Fruit fly (Drosophila melanogaster) whole organism, prepupa: ENCODE data around the gene Hsp67Ba.

Experiments used
- Blimp-1 ChIP-seq: fragments of 200-800 bp; sonication (Bioruptor generic); optimal IDR thresholded peaks from 3 replicates; lab custom pipeline; 2017; ENCODE audit warnings: missing biosample characterization, missing genetic modification characterization, mild to moderate bottlenecking, moderate library complexity, missing genetic modification reagents
- CG10669 ChIP-seq: fragments of 200-800 bp; sonication (Bioruptor generic); optimal IDR thresholded peaks from 3 replicates; lab custom pipeline; 2018; ENCODE audit warnings: missing biosample characterization, mild to moderate bottlenecking, missing genetic modification characterization, moderate library complexity
- CG11294 ChIP-seq: fragments of 200-800 bp; sonication (Bioruptor generic); IDR thresholded peaks from 2 replicates; pipeline ENCODE4 v1.3.6; 2022; ENCODE audit warnings: missing biosample characterization, missing genetic modification characterization
- CG11762 ChIP-seq: fragments of 200-800 bp; sonication (Bioruptor generic); optimal IDR thresholded peaks from 3 replicates; lab custom pipeline; 2016; ENCODE audit warnings: missing biosample characterization, missing genetic modification characterization; ENCODE audit not compliant: insufficient read depth
- CG11902 ChIP-seq: fragments of 200-800 bp; sonication (Bioruptor generic); optimal IDR thresholded peaks from 3 replicates; lab custom pipeline; 2016; ENCODE audit warnings: missing biosample characterization, missing genetic modification characterization
- CG15336 ChIP-seq: fragments of 200-800 bp; sonication (Bioruptor generic); IDR thresholded peaks from 2 replicates; pipeline ENCODE4 v1.3.6; 2022; ENCODE audit warnings: missing biosample characterization, missing genetic modification characterization
- CG1621 ChIP-seq: fragments of 200-800 bp; sonication (Bioruptor generic); optimal IDR thresholded peaks from 3 replicates; lab custom pipeline; 2018; ENCODE audit warnings: missing biosample characterization, mild to moderate bottlenecking, missing genetic modification characterization
- CG16779 ChIP-seq: fragments of 200-800 bp; sonication (Bioruptor generic); optimal IDR thresholded peaks from 3 replicates; lab custom pipeline; 2017; ENCODE audit warnings: missing biosample characterization, mild to moderate bottlenecking, missing genetic modification characterization
- CG31627 ChIP-seq: fragments of 200-800 bp; sonication (Bioruptor generic); optimal IDR thresholded peaks from 3 replicates; lab custom pipeline; 2016; ENCODE audit warnings: missing biosample characterization, missing genetic modification characterization
- CG32006 ChIP-seq: fragments of 200-800 bp; sonication (Bioruptor generic); optimal IDR thresholded peaks from 3 replicates; lab custom pipeline; 2017; ENCODE audit warnings: missing biosample characterization, mild to moderate bottlenecking, missing genetic modification characterization
- CG34406 ChIP-seq: fragments of 200-800 bp; sonication (Bioruptor generic); optimal IDR thresholded peaks from 3 replicates; lab custom pipeline; 2016; ENCODE audit warnings: missing biosample characterization, missing genetic modification characterization
- CG3919 ChIP-seq: fragments of 200-800 bp; sonication (Bioruptor generic); optimal IDR thresholded peaks from 3 replicates; lab custom pipeline; 2016; ENCODE audit warnings: missing biosample characterization, missing genetic modification characterization
- CG4318 ChIP-seq: fragments of 200-800 bp; sonication (Bioruptor generic); optimal IDR thresholded peaks from 3 replicates; lab custom pipeline; 2017; ENCODE audit warnings: missing biosample characterization, mild to moderate bottlenecking, missing genetic modification characterization
- CG6163 ChIP-seq: fragments of 200-800 bp; sonication (Bioruptor generic); IDR thresholded peaks from 3 replicates; pipeline ENCODE4 v1.3.6; 2022; ENCODE audit warnings: missing biosample characterization, missing genetic modification characterization
- CG6792 ChIP-seq: fragments of 200-800 bp; sonication (Bioruptor generic); optimal IDR thresholded peaks from 3 replicates; lab custom pipeline; 2016; ENCODE audit warnings: missing biosample characterization, missing genetic modification characterization
- CG6808 ChIP-seq: fragments of 200-800 bp; sonication (Bioruptor generic); optimal IDR thresholded peaks from 3 replicates; lab custom pipeline; 2017; ENCODE audit warnings: missing biosample characterization, missing genetic modification characterization, mild to moderate bottlenecking, moderate library complexity, missing genetic modification reagents
- CG6854 ChIP-seq: fragments of 200-800 bp; sonication (Bioruptor generic); optimal IDR thresholded peaks from 2 replicates; lab custom pipeline; 2017; ENCODE audit warnings: missing biosample characterization, mild to moderate bottlenecking, missing genetic modification characterization
- CG7368 ChIP-seq: fragments of 200-800 bp; sonication (Bioruptor generic); optimal IDR thresholded peaks from 3 replicates; lab custom pipeline; 2016; ENCODE audit warnings: missing biosample characterization, missing genetic modification characterization
- CG8119 ChIP-seq: fragments of 200-800 bp; sonication (Bioruptor generic); IDR thresholded peaks from 3 replicates; pipeline ENCODE4 v1.3.6; 2022; ENCODE audit warnings: missing biosample characterization, missing genetic modification characterization
- CG8319 ChIP-seq: fragments of 200-800 bp; sonication (Bioruptor generic); optimal IDR thresholded peaks from 3 replicates; lab custom pipeline; 2016; ENCODE audit warnings: missing biosample characterization, missing genetic modification characterization
- CG9139 ChIP-seq: fragments of 200-800 bp; sonication (Bioruptor generic); optimal IDR thresholded peaks from 3 replicates; lab custom pipeline; 2017; ENCODE audit warnings: missing biosample characterization, mild to moderate bottlenecking, missing genetic modification characterization
- Eip75B ChIP-seq: fragments of 200-800 bp; sonication (Bioruptor generic); optimal IDR thresholded peaks from 3 replicates; lab custom pipeline; 2016; ENCODE audit warnings: missing biosample characterization, missing genetic modification characterization
- Eip78C ChIP-seq: fragments of 200-800 bp; sonication (Bioruptor generic); peaks from one replicate; lab custom pipeline; 2016; ENCODE audit warnings: missing biosample characterization, missing genetic modification characterization
- Eip93F ChIP-seq: fragments of 200-800 bp; sonication (Bioruptor generic); optimal IDR thresholded peaks from 2 replicates; lab custom pipeline; 2016; ENCODE audit warnings: missing biosample characterization, mild to moderate bottlenecking, missing genetic modification characterization
- Ets21C ChIP-seq: fragments of 200-800 bp; sonication (Bioruptor generic); optimal IDR thresholded peaks from 3 replicates; lab custom pipeline; 2016; ENCODE audit warnings: missing biosample characterization, missing genetic modification characterization
- Ets96B ChIP-seq: fragments of 200-800 bp; optimal IDR thresholded peaks from 2 replicates; lab custom pipeline; 2019; ENCODE audit warnings: missing biosample characterization, mild to moderate bottlenecking, missing genetic modification characterization, moderate library complexity
- Gug ChIP-seq: fragments of 200-800 bp; sonication (Bioruptor generic); IDR thresholded peaks from 2 replicates; pipeline ENCODE4 v1.3.6; 2022; ENCODE audit warnings: missing biosample characterization, missing genetic modification characterization
- Hr38 ChIP-seq: sonication (Bioruptor generic); optimal IDR thresholded peaks from 2 replicates; lab custom pipeline; 2016; ENCODE audit warnings: missing biosample characterization, missing genetic modification characterization
- Hr39 ChIP-seq: fragments of 200-800 bp; sonication (Bioruptor generic); optimal IDR thresholded peaks from 2 replicates; lab custom pipeline; 2016; ENCODE audit warnings: missing biosample characterization, missing genetic modification characterization
- Hr4 ChIP-seq: fragments of 200-800 bp; sonication (Bioruptor generic); optimal IDR thresholded peaks from 3 replicates; lab custom pipeline; 2016; ENCODE audit warnings: missing biosample characterization, missing genetic modification characterization
- Lpt ChIP-seq: fragments of 200-800 bp; sonication (Bioruptor generic); optimal IDR thresholded peaks from 3 replicates; lab custom pipeline; 2016; ENCODE audit warnings: missing biosample characterization, missing genetic modification characterization
- OdsH ChIP-seq: fragments of 200-800 bp; sonication (Bioruptor generic); optimal IDR thresholded peaks from 3 replicates; lab custom pipeline; 2016; ENCODE audit warnings: missing biosample characterization, missing genetic modification characterization
- Smox ChIP-seq: fragments of 200-800 bp; sonication (Bioruptor generic); optimal IDR thresholded peaks from 3 replicates; lab custom pipeline; 2016; ENCODE audit warnings: missing biosample characterization, missing genetic modification characterization
- Sox14 ChIP-seq: fragments of 200-800 bp; sonication (Bioruptor generic); optimal IDR thresholded peaks from 3 replicates; lab custom pipeline; 2016; ENCODE audit warnings: missing biosample characterization, missing genetic modification characterization
- achi ChIP-seq: fragments of 200-800 bp; sonication (Bioruptor generic); optimal IDR thresholded peaks from 3 replicates; lab custom pipeline; 2016; ENCODE audit warnings: missing biosample characterization, missing genetic modification characterization
- acj6 ChIP-seq: fragments of 200-800 bp; sonication (Bioruptor generic); optimal IDR thresholded peaks from 3 replicates; lab custom pipeline; 2016; ENCODE audit warnings: missing biosample characterization, missing genetic modification characterization
- cyc ChIP-seq: fragments of 200-800 bp; sonication (Bioruptor generic); optimal IDR thresholded peaks from 3 replicates; lab custom pipeline; 2016; ENCODE audit warnings: missing biosample characterization, missing genetic modification characterization
- dac ChIP-seq: fragments of 200-800 bp; sonication (Bioruptor generic); optimal IDR thresholded peaks from 2 replicates; lab custom pipeline; 2017; ENCODE audit warnings: missing biosample characterization, mild to moderate bottlenecking, missing genetic modification characterization
- dsx ChIP-seq: fragments of 200-800 bp; optimal IDR thresholded peaks from 3 replicates; lab custom pipeline; 2019; ENCODE audit warnings: missing biosample characterization, mild to moderate bottlenecking, missing genetic modification characterization, moderate library complexity; ENCODE audit not compliant: poor library complexity, severe bottlenecking
- eg ChIP-seq: fragments of 200-800 bp; sonication (Bioruptor generic); IDR thresholded peaks from 3 replicates; pipeline ENCODE4 v1.3.6; 2022; ENCODE audit warnings: missing biosample characterization, missing genetic modification characterization
- esn ChIP-seq: fragments of 200-800 bp; sonication (Bioruptor generic); optimal IDR thresholded peaks from 2 replicates; lab custom pipeline; 2016; ENCODE audit warnings: missing biosample characterization, mild to moderate bottlenecking, missing genetic modification characterization, moderate library complexity
- fd85E ChIP-seq: fragments of 200-800 bp; sonication (Bioruptor generic); optimal IDR thresholded peaks from 3 replicates; lab custom pipeline; 2016; ENCODE audit warnings: missing biosample characterization, missing genetic modification characterization
- fkh ChIP-seq: fragments of 200-800 bp; sonication (Bioruptor generic); optimal IDR thresholded peaks from 3 replicates; lab custom pipeline; 2017; ENCODE audit warnings: missing biosample characterization, mild to moderate bottlenecking, missing genetic modification characterization, moderate library complexity
- lz ChIP-seq: fragments of 200-800 bp; sonication (Bioruptor generic); optimal IDR thresholded peaks from 3 replicates; lab custom pipeline; 2016; ENCODE audit warnings: missing biosample characterization, missing genetic modification characterization
- net ChIP-seq: fragments of 200-800 bp; sonication (Bioruptor generic); optimal IDR thresholded peaks from 3 replicates; lab custom pipeline; 2016; ENCODE audit warnings: missing biosample characterization, missing genetic modification characterization
- pdm3 ChIP-seq: fragments of 200-800 bp; sonication (Bioruptor generic); optimal IDR thresholded peaks from 3 replicates; lab custom pipeline; 2016; ENCODE audit warnings: missing biosample characterization, missing genetic modification characterization
- salr ChIP-seq, 2 experiments: fragments of 200-800 bp; sonication (Bioruptor generic); optimal IDR thresholded peaks; 3 replicates each; lab custom pipeline; 2016 to 2018; ENCODE audit warnings: missing biosample characterization in 2 of 2, missing genetic modification characterization in 2 of 2, mild to moderate bottlenecking in 1 of 2
- spab ChIP-seq: fragments of 200-800 bp; sonication (Bioruptor generic); optimal IDR thresholded peaks from 2 replicates; lab custom pipeline; 2017; ENCODE audit warnings: missing biosample characterization, mild to moderate bottlenecking, missing genetic modification characterization, missing genetic modification reagents
- ss ChIP-seq, 2 experiments: fragments of 200-800 bp; sonication (Bioruptor generic); optimal IDR thresholded peaks; 2 replicates in 1 of 2; 3 replicates in 1 of 2; lab custom pipeline; 2017 to 2018; ENCODE audit warnings: mild to moderate bottlenecking in 2 of 2, missing biosample characterization in 2 of 2, missing genetic modification characterization in 2 of 2, moderate library complexity in 1 of 2
- svp ChIP-seq: fragments of 200-800 bp; sonication (Bioruptor generic); peaks from one replicate; lab custom pipeline; 2016; ENCODE audit warnings: missing biosample characterization, missing genetic modification characterization
- topi ChIP-seq: fragments of 200-800 bp; sonication (Bioruptor generic); optimal IDR thresholded peaks from 3 replicates; lab custom pipeline; 2016; ENCODE audit warnings: missing biosample characterization, missing genetic modification characterization
- vri ChIP-seq: fragments of 200-800 bp; sonication (Bioruptor generic); optimal IDR thresholded peaks from 3 replicates; lab custom pipeline; 2016; ENCODE audit warnings: missing biosample characterization, mild to moderate bottlenecking, missing genetic modification characterization

Hsp67Ba gene

dm6 chr3L:9398435-9398981 is 19.2 kb upstream of the Hsp67Ba start:
- TF ChIP-seq Lpt (GFP tag; lab: Kevin White, UChicago): no peak
- no peak for TF ChIP-seq vri
- TF ChIP-seq svp: no peak
- peak; percentile 24 to 25 for TF ChIP-seq ss (GFP tag; optimal IDR thresholded peaks at IDR 0.05; lab: Kevin White, UChicago)
- TF ChIP-seq Gug (GFP tag; lab: Robert Waterston, UW): no peak
- TF ChIP-seq salr (GFP tag; optimal IDR thresholded peaks at IDR 0.05; lab: Kevin White, UChicago): peak in 1 of 2 experiments; percentile 12
- TF ChIP-seq CG11762: no peak
- TF ChIP-seq Hr38 (GFP tag; lab: Kevin White, UChicago): no peak
- TF ChIP-seq fd85E (GFP tag; lab: Kevin White, UChicago): no peak
- no peak for TF ChIP-seq esn
- TF ChIP-seq cyc (GFP tag; lab: Kevin White, UChicago): peak; percentile 16
- TF ChIP-seq Ets21C (GFP tag; lab: Kevin White, UChicago): no peak
- no peak for TF ChIP-seq CG4318 (GFP tag; lab: Kevin White, UChicago)
- no peak for TF ChIP-seq Hr4 (GFP tag; lab: Kevin White, UChicago)
- peak; percentile 8 for TF ChIP-seq Ets96B (tag; lab: Kevin White, UChicago)
- peak; percentile 50 for TF ChIP-seq Eip78C (GFP tag; lab: Kevin White, UChicago)
- no peak for TF ChIP-seq Eip75B (GFP tag; lab: Kevin White, UChicago)
- TF ChIP-seq CG11294 (GFP tag; lab: Robert Waterston, UW): peak; percentile 39
- TF ChIP-seq eg (GFP tag; lab: Robert Waterston, UW): no peak; the same call in 1 of the 3 replicates
- no peak for TF ChIP-seq Blimp-1
- TF ChIP-seq Sox14 (GFP tag; lab: Kevin White, UChicago): peak; percentile 19
- TF ChIP-seq pdm3 (GFP tag; lab: Kevin White, UChicago): no peak
- peak; percentile 5 for TF ChIP-seq CG6808 (GFP tag; lab: Kevin White, UChicago)
- TF ChIP-seq achi: no peak
- TF ChIP-seq CG6792 (GFP tag; lab: Kevin White, UChicago): no peak
- peak; percentile 11 for TF ChIP-seq CG7368 (GFP tag; lab: Kevin White, UChicago)
- TF ChIP-seq CG8319: no peak
- TF ChIP-seq CG1621 (tag; lab: Kevin White, UChicago): peak; percentile 8
- peak; percentile 3 for TF ChIP-seq CG11902 (GFP tag; lab: Kevin White, UChicago)
- peak; percentile 57 for TF ChIP-seq CG3919 (GFP tag; lab: Kevin White, UChicago)
- TF ChIP-seq Eip93F: no peak
- no peak for TF ChIP-seq CG6854
- peak; percentile 21 for TF ChIP-seq CG10669 (GFP tag; lab: Kevin White, UChicago)
- no peak for TF ChIP-seq lz (GFP tag; lab: Kevin White, UChicago)
- TF ChIP-seq dsx (GFP tag; lab: Kevin White, UChicago): no peak
- TF ChIP-seq dac (GFP tag; lab: Kevin White, UChicago): no peak
- peak; percentile 31; the same call in 1 of the 3 replicates for TF ChIP-seq CG6163 (GFP tag; lab: Robert Waterston, UW)
- TF ChIP-seq CG34406 (GFP tag; lab: Kevin White, UChicago): no peak
- TF ChIP-seq CG31627 (GFP tag; lab: Kevin White, UChicago): no peak
- TF ChIP-seq Smox (GFP tag; lab: Kevin White, UChicago): no peak
- TF ChIP-seq topi (GFP tag; lab: Kevin White, UChicago): no peak
- no peak for TF ChIP-seq CG16779 (tag; lab: Kevin White, UChicago)
- no peak for TF ChIP-seq acj6 (GFP tag; lab: Kevin White, UChicago)
- peak; percentile 21 for TF ChIP-seq OdsH
- no peak for TF ChIP-seq CG32006 (GFP tag; lab: Kevin White, UChicago)
- no peak for TF ChIP-seq CG15336 (GFP tag; lab: Robert Waterston, UW)
- TF ChIP-seq fkh (GFP tag; lab: Kevin White, UChicago): no peak
- TF ChIP-seq CG8119 (GFP tag; lab: Robert Waterston, UW): 0 out of 3 replicates have a peak, but pooled peaks have one; percentile 25
- peak; percentile 6 for TF ChIP-seq net (GFP tag; lab: Kevin White, UChicago)
- TF ChIP-seq spab: peak; percentile 14
- no peak for TF ChIP-seq Hr39 (GFP tag; lab: Kevin White, UChicago)
- TF ChIP-seq CG9139 (GFP tag; lab: Kevin White, UChicago): no peak
